Worm (Caenorhabditis elegans) whole organism, L4 larva: ENCODE results near the gene T07C4.12.

ENCODE experiments used
- R02D3.7 ChIP-seq: fragments of 150-350 bp; sonication (generic microtip); optimal IDR thresholded peaks from 3 replicates; lab custom pipeline; 2014; ENCODE audit warnings: missing biosample characterization, missing genetic modification characterization
- ama-1 ChIP-seq: fragments of 150-350 bp; optimal IDR thresholded peaks from 2 replicates; lab custom pipeline; 2014; ENCODE audit warnings: inconsistent platforms, mixed read lengths
- ceh-32 ChIP-seq: sonication (generic microtip); optimal IDR thresholded peaks from 2 replicates; lab custom pipeline; 2016; ENCODE audit warnings: mild to moderate bottlenecking, missing genetic modification characterization, missing compliant biosample characterization; ENCODE audit not compliant: poor library complexity
- fkh-10 ChIP-seq: fragments of 150-350 bp; optimal IDR thresholded peaks from 2 replicates; lab custom pipeline; 2014; ENCODE audit warnings: missing biosample characterization, missing genetic modification reagents, missing genetic modification characterization
- hmg-1.1 ChIP-seq: fragments of 200-800 bp; sonication (Bioruptor generic); IDR thresholded peaks from 2 replicates; pipeline ENCODE4 v1.3.6; 2022; ENCODE audit warnings: missing genetic modification reagents, missing genetic modification characterization, missing compliant biosample characterization
- lir-3 ChIP-seq: sonication (generic microtip); optimal IDR thresholded peaks from 2 replicates; lab custom pipeline; 2016; ENCODE audit warnings: mild to moderate bottlenecking, missing genetic modification characterization, missing compliant biosample characterization
- snpc-4 ChIP-seq: fragments of 150-350 bp; optimal IDR thresholded peaks from 2 replicates; lab custom pipeline; 2014; ENCODE audit warnings: missing biosample characterization, missing genetic modification characterization

- TF ChIP-seq lir-3 (tag; lab: Kevin White, UChicago) (no peak), snpc-4 (no peak), R02D3.7 (no peak), ceh-32 (no peak), hmg-1.1 (GFP tag; lab: Robert Waterston, UW) (no peak), ama-1 (lab: Kevin White, UChicago) (no peak), fkh-10 (GFP tag; lab: Kevin White, UChicago) (no peak)
Observed at ce11 chrIII:10332560-10332959, at the start of gene T07C4.12.
